Fruit fly (Drosophila melanogaster): ENCODE results near the gene Ptpa.

The Ptpa gene

dm6 chr2L:3376684-3377086 is at the start of gene Ptpa, which contains the start of gene CG9662 (continued):
- TF ChIP-seq sob (GFP tag; IDR thresholded peaks at IDR 0.05) (peak; percentile 82), amos (GFP tag; IDR thresholded peaks at IDR 0.05; ENCODE audit: partially characterized antibody) (peak; percentile 87), sqz (GFP tag; optimal IDR thresholded peaks at IDR 0.05) (no peak), Nf-YC (tag; optimal IDR thresholded peaks at IDR 0.05) (no peak), nau (GFP tag; optimal IDR thresholded peaks at IDR 0.05) (no peak), CG32532 (GFP tag; IDR thresholded peaks at IDR 0.05) (peak; percentile 80), Deaf1 (tag; optimal IDR thresholded peaks at IDR 0.05) (no peak), bowl (GFP tag; IDR thresholded peaks at IDR 0.05) (no peak), MESR4 (GFP tag; optimal IDR thresholded peaks at IDR 0.05) (peak; percentile 35), CG30431 (GFP tag; optimal IDR thresholded peaks at IDR 0.05) (peak; percentile 74), trem (tag; optimal IDR thresholded peaks at IDR 0.05) (peak; percentile 80), pita (GFP tag; optimal IDR thresholded peaks at IDR 0.05) (no peak), jumu (GFP tag; optimal IDR thresholded peaks at IDR 0.05) (peak; percentile 92), CG14050 (GFP tag; IDR thresholded peaks at IDR 0.05) (no peak; the same call in 2 of the 3 replicates), CG14014 (GFP tag; IDR thresholded peaks at IDR 0.05) (peak; percentile 84), NfI (GFP tag; optimal IDR thresholded peaks at IDR 0.05) (peak; percentile 82), CG16779 (GFP tag; IDR thresholded peaks at IDR 0.05) (no peak), Sox100B (GFP tag; optimal IDR thresholded peaks at IDR 0.05) (no peak), Bgb (GFP tag; IDR thresholded peaks at IDR 0.05; ENCODE audit: partially characterized antibody) (peak; percentile 89), Xrp1 (GFP tag; IDR thresholded peaks at IDR 0.05) (peak; percentile 77), chn (GFP tag; optimal IDR thresholded peaks at IDR 0.05) (peak; percentile 88), HmgD (GFP tag; optimal IDR thresholded peaks at IDR 0.05) (peak; percentile 43), CG10431 (GFP tag; optimal IDR thresholded peaks at IDR 0.05) (no peak), Adf1 (GFP tag; IDR thresholded peaks at IDR 0.05) (peak; percentile 50), HLHmδ (GFP tag; optimal IDR thresholded peaks at IDR 0.05) (no peak), lov (optimal IDR thresholded peaks at IDR 0.05) (no peak), lov (GFP tag; IDR thresholded peaks at IDR 0.05) (0 out of 3 replicates have a peak, but pooled peaks have one; percentile 43), CG9437 (GFP tag; optimal IDR thresholded peaks at IDR 0.05) (peak; percentile 79), Ets65A (GFP tag) (peak; percentile 99), tna (GFP tag; IDR thresholded peaks at IDR 0.05; ENCODE audit: partially characterized antibody) (peak; percentile 70), Dip3 (GFP tag; optimal IDR thresholded peaks at IDR 0.05) (peak; percentile 85), bigmax (GFP tag; optimal IDR thresholded peaks at IDR 0.05) (no peak), sima (GFP tag; optimal IDR thresholded peaks at IDR 0.05) (no peak), fd64A (GFP tag; optimal IDR thresholded peaks at IDR 0.05) (no peak), pho (GFP tag; optimal IDR thresholded peaks at IDR 0.05) (peak; percentile 91), CG13287 (GFP tag; IDR thresholded peaks at IDR 0.05; ENCODE audit: partially characterized antibody) (peak; percentile 93), slou (GFP tag; optimal IDR thresholded peaks at IDR 0.05) (peak; percentile 75), Hmr (GFP tag; optimal IDR thresholded peaks at IDR 0.05) (peak; percentile 77), stc (GFP tag; IDR thresholded peaks at IDR 0.05) (no peak), wdn (GFP tag; IDR thresholded peaks at IDR 0.05) (peak; percentile 79), ac (GFP tag; optimal IDR thresholded peaks at IDR 0.05) (no peak), ap (GFP tag; IDR thresholded peaks at IDR 0.05) (peak; percentile 21; the same call in 1 of the 2 replicates), pros (GFP tag; optimal IDR thresholded peaks at IDR 0.05) (no peak), CG4282 (GFP tag; optimal IDR thresholded peaks at IDR 0.05) (peak; percentile 62), hbn (GFP tag; IDR thresholded peaks at IDR 0.05; ENCODE audit: partially characterized antibody) (peak; percentile 85), cas (GFP tag; IDR thresholded peaks at IDR 0.05) (peak; percentile 47; the same call in 1 of the 2 replicates), CG12299 (tag; optimal IDR thresholded peaks at IDR 0.05) (no peak), CG2120 (GFP tag; optimal IDR thresholded peaks at IDR 0.05) (peak; percentile 90), CG8765 (GFP tag; IDR thresholded peaks at IDR 0.05) (peak; percentile 66), CG6689 (GFP tag; IDR thresholded peaks at IDR 0.05) (peak; percentile 73), CG32772 (GFP tag; IDR thresholded peaks at IDR 0.05) (peak; percentile 76), CG9215 (GFP tag; IDR thresholded peaks at IDR 0.05) (peak; percentile 89)
